Worm (Caenorhabditis elegans): ENCODE data around the gene F31D5.2.

F31D5.2 gene

DNA sequence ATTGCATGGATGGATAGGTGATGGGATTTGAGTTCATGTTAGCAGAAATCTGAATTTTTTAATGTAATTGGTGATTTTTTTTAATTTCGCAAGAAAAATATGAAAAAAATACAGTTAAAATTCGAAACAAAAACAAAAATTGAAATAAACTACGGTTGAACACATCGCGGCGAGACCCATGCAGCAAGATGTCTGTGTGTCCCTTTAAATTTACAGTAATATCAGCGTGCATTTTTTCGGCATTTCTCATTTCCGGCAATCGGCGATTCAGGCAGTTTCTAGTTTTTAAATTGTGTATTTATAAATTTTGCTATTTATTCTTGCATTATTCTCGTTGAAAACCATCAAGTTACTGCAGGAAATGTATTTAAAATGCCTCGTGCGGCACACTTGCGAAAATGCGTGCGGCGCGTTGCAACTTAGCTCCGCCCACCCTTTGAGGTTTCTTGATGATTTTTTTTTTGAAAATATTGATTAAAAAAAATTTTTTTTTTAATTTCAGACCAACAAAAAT lies 22.3 kb downstream of the F31D5.2 start, which contains the start of the genes fbxc-44 and C16A11.2 (continued):
- no peak for TF ChIP-seq lin-1 (GFP tag; IDR thresholded peaks at IDR 0.05)
- TF ChIP-seq R02D3.7 (tag; optimal IDR thresholded peaks at IDR 0.05), result no peak
- TF ChIP-seq spr-1 (tag; optimal IDR thresholded peaks at IDR 0.05), result no peak
- no peak for TF ChIP-seq snpc-4 (tag; optimal IDR thresholded peaks at IDR 0.05)
- TF ChIP-seq lsy-2 (tag; optimal IDR thresholded peaks at IDR 0.05), result peak in 1 of 2 experiments; percentile 62
- no peak for TF ChIP-seq pqm-1 (tag; optimal IDR thresholded peaks at IDR 0.05)
- no peak for TF ChIP-seq egl-27 (tag; optimal IDR thresholded peaks at IDR 0.05)
- TF ChIP-seq mxl-2 (GFP tag; conservative IDR thresholded peaks at IDR 0.05), result no peak
- peak; percentile 39 for TF ChIP-seq mep-1 (tag; optimal IDR thresholded peaks at IDR 0.05)
- no peak for TF ChIP-seq ceh-32 (tag; optimal IDR thresholded peaks at IDR 0.05; ENCODE audit: poor library complexity)
- no peak for TF ChIP-seq nhr-41 (GFP tag; IDR thresholded peaks at IDR 0.05)
- no peak for TF ChIP-seq nhr-11 (tag; optimal IDR thresholded peaks at IDR 0.05)
- no peak for TF ChIP-seq php-3 (GFP tag; IDR thresholded peaks at IDR 0.05)
- TF ChIP-seq ceh-28 (tag; optimal IDR thresholded peaks at IDR 0.05), result no peak
- TF ChIP-seq jun-1 (tag; optimal IDR thresholded peaks at IDR 0.05), result no peak
- TF ChIP-seq saeg-2 (GFP tag; IDR thresholded peaks at IDR 0.05), result no peak
- TF ChIP-seq Y5F2A.4 (GFP tag; optimal IDR thresholded peaks at IDR 0.05), result no peak
- TF ChIP-seq daf-19 (GFP tag; conservative IDR thresholded peaks at IDR 0.05), result no peak
- TF ChIP-seq fos-1 (tag; optimal IDR thresholded peaks at IDR 0.05), result no peak
- TF ChIP-seq lin-38 (GFP tag; IDR thresholded peaks at IDR 0.05), result peak; percentile 64
- no peak for TF ChIP-seq cey-2 (tag; optimal IDR thresholded peaks at IDR 0.05; ENCODE audit: borderline replicate concordance, insufficient read depth)
- no peak for TF ChIP-seq nhr-10 (tag; optimal IDR thresholded peaks at IDR 0.05)
- no peak for TF ChIP-seq dmd-8 (GFP tag; IDR thresholded peaks at IDR 0.05)
- TF ChIP-seq ztf-11 (tag; optimal IDR thresholded peaks at IDR 0.05), result no peak
- TF ChIP-seq nhr-102 (tag; optimal IDR thresholded peaks at IDR 0.05), result no peak
- no peak for TF ChIP-seq zfp-2 (tag; optimal IDR thresholded peaks at IDR 0.05)
- TF ChIP-seq lin-13 (GFP tag; optimal IDR thresholded peaks at IDR 0.05), result no peak
- TF ChIP-seq ZK546.5 (tag; optimal IDR thresholded peaks at IDR 0.05), result no peak
- TF ChIP-seq nhr-48 (tag; optimal IDR thresholded peaks at IDR 0.05), result no peak
- peak; percentile 59 for TF ChIP-seq hmg-1.1 (GFP tag; IDR thresholded peaks at IDR 0.05)
- TF ChIP-seq mdl-1 (tag; optimal IDR thresholded peaks at IDR 0.05), result no peak
- no peak for TF ChIP-seq ztf-7 (tag; optimal IDR thresholded peaks at IDR 0.05)
- TF ChIP-seq lin-29 (GFP tag; IDR thresholded peaks at IDR 0.05), result no peak
- no peak for TF ChIP-seq ces-1 (GFP tag; optimal IDR thresholded peaks at IDR 0.05)
- TF ChIP-seq lin-15B (tag; optimal IDR thresholded peaks at IDR 0.05), result no peak
- no peak for TF ChIP-seq ceh-82 (tag; optimal IDR thresholded peaks at IDR 0.05)
- peak in 1 of 2 experiments; percentile 3 for TF ChIP-seq daf-16 (GFP tag; optimal IDR thresholded peaks at IDR 0.05)
- TF ChIP-seq daf-16 (tag; optimal IDR thresholded peaks at IDR 0.05), result peak; percentile 32
- TF ChIP-seq egl-43 (GFP tag; IDR thresholded peaks at IDR 0.05), result no peak
- no peak for TF ChIP-seq daf-12 (tag; optimal IDR thresholded peaks at IDR 0.05)
- TF ChIP-seq tag-97 (GFP tag; IDR thresholded peaks at IDR 0.05), result no peak
- TF ChIP-seq nhr-25 (tag; optimal IDR thresholded peaks at IDR 0.05; ENCODE audit: borderline replicate concordance, insufficient read depth), result no peak
- no peak for TF ChIP-seq zag-1 (tag; optimal IDR thresholded peaks at IDR 0.05)
- peak; percentile 29; the same call in 1 of the 2 replicates for TF ChIP-seq pha-4 (GFP tag; IDR thresholded peaks at IDR 0.05)
- no peak for TF ChIP-seq pha-4 (tag; optimal IDR thresholded peaks at IDR 0.05)
- TF ChIP-seq Y75B8A.6 (GFP tag; IDR thresholded peaks at IDR 0.05), result no peak
- TF ChIP-seq unc-39 (tag; optimal IDR thresholded peaks at IDR 0.05), result no peak
- TF ChIP-seq F44E2.7 (GFP tag; IDR thresholded peaks at IDR 0.05), result no peak
- no peak for TF ChIP-seq F26F4.8 (GFP tag; conservative IDR thresholded peaks at IDR 0.05)
- TF ChIP-seq dpl-1 (GFP tag; optimal IDR thresholded peaks at IDR 0.05), result peak; percentile 0
- no peak for TF ChIP-seq duxl-1 (tag; optimal IDR thresholded peaks at IDR 0.05; ENCODE audit: poor library complexity)
- TF ChIP-seq madf-9 (GFP tag; conservative IDR thresholded peaks at IDR 0.05), result no peak
